Fruit fly (Drosophila melanogaster): Measurements from ENCODE around the gene salt.

DNA sequence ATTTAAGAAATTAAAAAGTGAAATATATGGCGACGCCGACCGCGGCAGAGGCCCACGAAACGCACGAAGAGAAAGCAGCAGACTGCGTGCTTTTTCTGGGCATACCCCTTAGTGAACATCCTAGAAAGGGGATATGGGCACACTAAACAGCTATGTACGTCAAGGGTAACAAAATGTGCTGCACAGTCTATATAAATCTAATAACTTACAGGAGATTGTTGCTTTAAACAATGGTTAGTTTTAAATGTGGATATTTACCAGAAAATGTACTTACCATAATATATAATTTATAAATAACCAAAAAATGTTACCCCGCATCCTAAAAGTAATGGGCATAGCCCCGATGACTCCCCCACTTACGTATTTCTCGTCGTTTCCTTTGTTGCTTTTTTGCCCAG lies 36.3 kb downstream of the salt start:
- no peak for TF ChIP-seq psq (optimal IDR thresholded peaks at IDR 0.05)
- TF ChIP-seq Myc (optimal IDR thresholded peaks at IDR 0.05) = no peak
- no peak for TF ChIP-seq insv (optimal IDR thresholded peaks at IDR 0.05)
- TF ChIP-seq Sin3A (optimal IDR thresholded peaks at IDR 0.05) = no peak
- TF ChIP-seq h (optimal IDR thresholded peaks at IDR 0.05) = no peak
- TF ChIP-seq ttk (optimal IDR thresholded peaks at IDR 0.05) = no peak

All from Kc167 (cell line).